Worm (Caenorhabditis elegans): ENCODE results near the gene C29F3.7.

DNA sequence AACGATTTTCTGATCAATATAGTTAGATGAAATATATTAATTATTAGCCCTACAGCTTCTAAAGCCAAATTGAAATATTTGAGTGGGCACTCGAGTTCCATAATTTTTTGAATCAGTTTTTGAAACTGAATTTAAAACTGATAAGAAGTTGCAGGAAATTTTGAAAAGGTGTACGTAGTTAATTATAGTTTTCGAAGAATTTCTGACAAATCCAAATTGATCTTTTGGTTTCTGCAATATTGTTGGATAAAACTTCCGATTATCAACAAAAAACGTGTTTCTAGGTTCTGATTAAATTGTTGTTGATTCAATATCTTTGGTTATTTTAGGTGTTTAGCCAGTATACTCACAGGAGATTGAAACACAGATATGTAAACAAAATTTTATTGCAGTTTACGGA, 48.0 kb upstream of the C29F3.7 start, which contains the start of gene T26H8.4:
- TF ChIP-seq nhr-11 (tag; optimal IDR thresholded peaks at IDR 0.05) (no peak), nhr-76 (tag; optimal IDR thresholded peaks at IDR 0.05) (no peak), elt-2 (tag; optimal IDR thresholded peaks at IDR 0.05) (no peak)

Data from whole organism, L3 larva.